Worm (Caenorhabditis elegans): ENCODE measurements around the gene K10G4.3.

The K10G4.3 gene

DNA sequence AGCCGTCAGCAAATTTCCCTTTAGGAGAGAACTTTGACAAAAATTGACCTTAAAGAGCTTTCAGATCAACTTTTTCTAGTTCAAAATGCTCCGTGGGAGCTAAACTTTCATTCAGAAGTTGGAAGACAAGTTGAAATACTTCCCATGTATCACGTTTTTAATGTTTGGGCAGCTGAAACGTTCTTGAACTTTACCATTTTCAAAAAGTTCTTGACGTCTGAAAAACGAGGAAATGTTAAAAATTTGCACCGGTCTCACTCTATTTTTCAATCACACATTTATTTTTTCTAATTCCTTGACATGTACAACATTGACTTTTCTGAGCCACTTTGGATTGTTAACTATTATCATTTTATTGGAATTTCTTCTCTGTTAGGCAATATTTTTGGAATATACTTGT, 38.0 kb upstream of the K10G4.3 start, which contains the start of gene sri-70:
Gene sri-70 (plus strand): TSS at position 301 of the 400 bp plus-strand sequence.
- TF ChIP-seq tbx-2 (tag; optimal IDR thresholded peaks at IDR 0.05) (no peak), elt-3 (tag; optimal IDR thresholded peaks at IDR 0.05) (no peak), sea-2 (GFP tag; optimal IDR thresholded peaks at IDR 0.05) (no peak), nfya-1 (tag; optimal IDR thresholded peaks at IDR 0.05; ENCODE audit: insufficient read depth) (no peak), skn-1 (tag; optimal IDR thresholded peaks at IDR 0.05) (no peak), nhr-43 (tag; optimal IDR thresholded peaks at IDR 0.05; ENCODE audit: poor library complexity, severe bottlenecking) (no peak), nhr-67 (tag; optimal IDR thresholded peaks at IDR 0.05) (no peak), jun-1 (tag; optimal IDR thresholded peaks at IDR 0.05) (no peak), mdl-1 (tag; optimal IDR thresholded peaks at IDR 0.05) (no peak), pqm-1 (tag; optimal IDR thresholded peaks at IDR 0.05) (no peak), lin-15B (tag; optimal IDR thresholded peaks at IDR 0.05) (no peak), ZK546.5 (tag; optimal IDR thresholded peaks at IDR 0.05) (no peak), daf-12 (tag; optimal IDR thresholded peaks at IDR 0.05) (no peak)

- TF ChIP-seq ztf-4 (tag; optimal IDR thresholded peaks at IDR 0.05) (no peak), elt-2 (tag; optimal IDR thresholded peaks at IDR 0.05) (peak; percentile 10)
These were observed 36.6 kb upstream of the K10G4.3 start, which contains the start of gene K10G4.5 for ce11 chrV:17301375-17301774. K10G4.5 (minus strand) TSS chrV:17301475.

DNA sequence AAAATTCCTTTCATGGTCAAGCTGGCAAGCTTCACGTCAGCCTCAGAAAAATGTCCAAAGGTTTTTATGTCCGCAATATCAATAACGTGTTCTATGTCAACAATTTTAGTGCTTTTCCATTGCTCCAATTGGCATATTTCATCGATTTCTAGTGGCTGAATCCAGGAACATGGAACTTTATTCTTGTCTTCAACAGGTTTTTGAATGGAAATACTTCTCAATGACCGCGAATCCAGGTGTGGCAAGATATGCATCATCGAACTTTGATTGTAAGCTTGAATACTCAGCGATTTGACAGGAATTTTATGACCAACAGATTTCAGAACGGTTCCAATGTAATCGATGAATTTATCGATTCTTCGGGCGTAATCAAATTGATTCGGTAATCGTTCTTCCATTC, 33.9 kb upstream of the K10G4.3 start:
- TF ChIP-seq tbx-2 (tag; optimal IDR thresholded peaks at IDR 0.05), result no peak
- no peak for TF ChIP-seq egl-5 (tag; optimal IDR thresholded peaks at IDR 0.05)
- TF ChIP-seq fkh-2 (tag; optimal IDR thresholded peaks at IDR 0.05), result no peak
- no peak for TF ChIP-seq nhr-77 (tag; optimal IDR thresholded peaks at IDR 0.05)
- no peak for TF ChIP-seq ceh-16 (tag; optimal IDR thresholded peaks at IDR 0.05)
- no peak for TF ChIP-seq ama-1 (optimal IDR thresholded peaks at IDR 0.05)
- TF ChIP-seq unc-39 (tag; optimal IDR thresholded peaks at IDR 0.05), result no peak

DNA sequence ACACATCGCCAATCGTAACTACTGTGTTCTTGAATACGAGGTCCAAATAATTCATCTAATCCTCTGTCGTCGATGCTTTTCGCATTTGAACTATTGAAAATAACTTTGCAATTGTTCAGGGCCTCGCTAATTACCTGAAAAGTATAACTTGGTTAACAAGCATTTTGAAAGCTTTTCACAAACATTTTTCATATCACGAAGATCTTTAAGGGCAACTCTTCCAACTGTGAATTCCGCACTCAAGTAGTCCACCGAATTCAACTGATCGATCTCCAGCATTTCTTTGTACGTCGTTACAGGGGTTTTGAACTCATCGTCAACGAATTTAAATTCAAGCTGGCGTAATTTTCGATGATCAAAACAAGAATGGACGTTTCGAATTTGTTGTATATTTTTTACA, 31.7 kb upstream of the K10G4.3 start:
- TF ChIP-seq nhr-12 (tag; optimal IDR thresholded peaks at IDR 0.05), result no peak
- TF ChIP-seq egl-27 (tag; optimal IDR thresholded peaks at IDR 0.05), result no peak
- no peak for TF ChIP-seq snpc-4 (tag; optimal IDR thresholded peaks at IDR 0.05)
- TF ChIP-seq ceh-16 (tag; optimal IDR thresholded peaks at IDR 0.05), result no peak
- TF ChIP-seq fkh-10 (GFP tag; optimal IDR thresholded peaks at IDR 0.05), result no peak
- TF ChIP-seq ceh-82 (tag; optimal IDR thresholded peaks at IDR 0.05), result no peak
- TF ChIP-seq hmg-11 (tag; optimal IDR thresholded peaks at IDR 0.05), result no peak
- no peak for TF ChIP-seq daf-12 (tag; optimal IDR thresholded peaks at IDR 0.05)
- TF ChIP-seq fkh-2 (tag; optimal IDR thresholded peaks at IDR 0.05), result no peak
- no peak for TF ChIP-seq nhr-11 (tag; optimal IDR thresholded peaks at IDR 0.05)
- TF ChIP-seq elt-3 (tag; optimal IDR thresholded peaks at IDR 0.05), result no peak
- TF ChIP-seq nhr-28 (tag; optimal IDR thresholded peaks at IDR 0.05), result no peak
- TF ChIP-seq unc-39 (tag; optimal IDR thresholded peaks at IDR 0.05), result no peak
- TF ChIP-seq lsy-12 (tag; optimal IDR thresholded peaks at IDR 0.05), result no peak
- no peak for TF ChIP-seq nhr-23 (tag; optimal IDR thresholded peaks at IDR 0.05)
- TF ChIP-seq unc-62 (GFP tag; optimal IDR thresholded peaks at IDR 0.05), result no peak
- TF ChIP-seq fos-1 (tag; optimal IDR thresholded peaks at IDR 0.05), result no peak
- no peak for TF ChIP-seq nhr-25 (tag; optimal IDR thresholded peaks at IDR 0.05)
- no peak for TF ChIP-seq aly-2 (tag; optimal IDR thresholded peaks at IDR 0.05)

- TF ChIP-seq nhr-28 (tag; optimal IDR thresholded peaks at IDR 0.05) (no peak), pha-4 (tag; optimal IDR thresholded peaks at IDR 0.05) (no peak), ztf-11 (tag; optimal IDR thresholded peaks at IDR 0.05) (no peak), fkh-2 (tag; optimal IDR thresholded peaks at IDR 0.05) (no peak), nfya-1 (tag; optimal IDR thresholded peaks at IDR 0.05; ENCODE audit: insufficient read depth) (no peak), lsy-12 (tag; optimal IDR thresholded peaks at IDR 0.05) (no peak), lin-15B (tag; optimal IDR thresholded peaks at IDR 0.05) (no peak), eor-1 (tag; optimal IDR thresholded peaks at IDR 0.05) (no peak)
These were observed 28.0 kb upstream of the K10G4.3 start for ce11 chrV:17292740-17293139.
